Fruit fly (Drosophila melanogaster): ENCODE data around the gene Npc2g.

Gene Npc2g

DNA sequence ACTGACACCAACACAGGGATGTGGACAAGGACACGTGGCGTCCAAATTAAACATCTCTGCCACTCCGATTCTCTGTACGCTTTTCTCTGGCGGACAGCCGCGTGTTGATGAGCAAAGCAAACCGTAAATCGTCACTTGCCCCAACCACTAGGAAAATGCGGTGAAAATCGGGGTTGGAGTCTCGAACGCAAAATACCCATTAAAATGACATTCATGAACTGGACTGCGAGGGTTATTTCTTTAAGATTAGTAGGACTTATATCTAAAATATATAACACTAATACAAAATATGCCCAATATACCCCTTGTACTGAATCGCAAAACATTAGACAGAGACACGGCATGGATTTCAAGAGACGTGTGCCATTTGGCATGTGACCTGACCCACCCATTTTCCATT is 26.6 kb downstream of the Npc2g start:
- TF ChIP-seq Clk (GFP tag; optimal IDR thresholded peaks at IDR 0.05) = no peak
- TF ChIP-seq bab1 (GFP tag; optimal IDR thresholded peaks at IDR 0.05) = no peak
- TF ChIP-seq kay (GFP tag; ENCODE audit: borderline replicate concordance) = no peak
- TF ChIP-seq CG11617 (GFP tag; optimal IDR thresholded peaks at IDR 0.05) = no peak
- no peak for TF ChIP-seq tj (GFP tag; optimal IDR thresholded peaks at IDR 0.05)
- TF ChIP-seq ovo (GFP tag; optimal IDR thresholded peaks at IDR 0.05) = no peak
- no peak for TF ChIP-seq CG7101 (tag; optimal IDR thresholded peaks at IDR 0.05)

- TF ChIP-seq Mnt (GFP tag; optimal IDR thresholded peaks at IDR 0.05) (no peak), pad (GFP tag; optimal IDR thresholded peaks at IDR 0.05) (no peak), CG12768 (GFP tag; optimal IDR thresholded peaks at IDR 0.05) (no peak), CG11617 (GFP tag; optimal IDR thresholded peaks at IDR 0.05) (no peak)
Measured at dm6 chr3R:30714395-30714794, 30.7 kb downstream of the Npc2g start.

DNA sequence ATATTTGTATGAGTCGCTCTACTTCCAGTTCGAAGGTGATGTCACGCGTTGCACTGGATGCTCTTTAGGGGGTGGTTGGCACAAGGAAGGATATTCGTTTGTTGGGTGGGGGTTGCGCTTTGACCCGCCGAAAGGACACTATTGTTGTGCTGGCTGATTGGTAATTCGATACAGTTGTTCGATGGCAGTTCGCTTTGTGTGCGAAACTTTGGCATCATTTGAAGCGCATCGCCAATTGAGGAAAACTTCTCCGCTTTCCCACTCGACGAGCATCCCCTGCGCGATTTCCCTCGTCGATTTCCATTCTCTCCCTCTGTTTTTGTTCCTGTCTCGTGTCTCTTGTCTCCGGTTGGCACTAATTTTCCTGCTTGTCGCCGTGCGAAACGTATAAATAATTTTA is 34.6 kb downstream of the Npc2g start:
- TF ChIP-seq CG7101 (tag; optimal IDR thresholded peaks at IDR 0.05) (no peak), CG11617 (GFP tag; optimal IDR thresholded peaks at IDR 0.05) (no peak), Mnt (GFP tag; optimal IDR thresholded peaks at IDR 0.05) (no peak), CG12768 (GFP tag; optimal IDR thresholded peaks at IDR 0.05) (no peak), CG33017 (tag; optimal IDR thresholded peaks at IDR 0.05) (no peak), cnc (optimal IDR thresholded peaks at IDR 0.05) (no peak), ovo (GFP tag; optimal IDR thresholded peaks at IDR 0.05) (no peak), toe (GFP tag; optimal IDR thresholded peaks at IDR 0.05) (no peak), tj (GFP tag; optimal IDR thresholded peaks at IDR 0.05) (no peak), Crg-1 (GFP tag; optimal IDR thresholded peaks at IDR 0.05) (no peak), Hr96 (GFP tag; optimal IDR thresholded peaks at IDR 0.05) (no peak), pad (GFP tag; optimal IDR thresholded peaks at IDR 0.05) (no peak), cic (GFP tag; optimal IDR thresholded peaks at IDR 0.05) (no peak), CG1620 (GFP tag; optimal IDR thresholded peaks at IDR 0.05) (no peak), Clk (GFP tag; optimal IDR thresholded peaks at IDR 0.05) (no peak)

DNA sequence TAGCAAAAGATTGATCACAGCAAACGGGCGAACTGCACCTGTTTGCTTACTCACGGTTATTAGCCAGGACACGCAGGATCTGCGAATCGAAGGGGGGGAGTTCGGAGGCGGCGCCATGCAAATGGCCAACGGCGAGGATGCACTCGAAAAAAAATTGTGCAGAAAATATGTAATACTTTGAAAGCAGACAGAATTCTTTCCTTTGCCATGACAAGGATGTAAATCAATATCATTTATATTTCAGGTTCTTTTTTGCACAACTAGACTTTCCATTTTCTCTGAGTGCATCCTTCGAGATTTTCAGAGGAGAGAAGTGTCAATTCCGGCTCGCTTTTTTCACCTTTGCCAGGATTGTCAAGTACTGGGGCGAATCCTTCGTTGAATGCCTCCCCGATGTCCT is 35.8 kb downstream of the Npc2g start:
- TF ChIP-seq CG12768 (GFP tag; optimal IDR thresholded peaks at IDR 0.05) (no peak), Clk (GFP tag; optimal IDR thresholded peaks at IDR 0.05) (no peak), Hr96 (GFP tag; optimal IDR thresholded peaks at IDR 0.05) (no peak), CG1620 (GFP tag; optimal IDR thresholded peaks at IDR 0.05) (no peak), CG33017 (tag; optimal IDR thresholded peaks at IDR 0.05) (no peak), CG5204 (GFP tag; optimal IDR thresholded peaks at IDR 0.05) (no peak), pad (GFP tag; optimal IDR thresholded peaks at IDR 0.05) (no peak), CG7045 (GFP tag; optimal IDR thresholded peaks at IDR 0.05) (no peak), CG14711 (tag; optimal IDR thresholded peaks at IDR 0.05) (no peak), CG11617 (GFP tag; optimal IDR thresholded peaks at IDR 0.05) (no peak), cic (GFP tag; optimal IDR thresholded peaks at IDR 0.05) (no peak), Mnt (GFP tag; optimal IDR thresholded peaks at IDR 0.05) (no peak), ovo (GFP tag; optimal IDR thresholded peaks at IDR 0.05) (no peak), cnc (optimal IDR thresholded peaks at IDR 0.05) (no peak), Crg-1 (GFP tag; optimal IDR thresholded peaks at IDR 0.05) (no peak), toe (GFP tag; optimal IDR thresholded peaks at IDR 0.05) (no peak)

- no peak for TF ChIP-seq cic (GFP tag; optimal IDR thresholded peaks at IDR 0.05)
Measured at dm6 chr3R:30706021-30706420, 39.0 kb downstream of the Npc2g start, which contains the start of gene CG31010. CG31010 (minus strand) TSS chr3R:30706121.

DNA sequence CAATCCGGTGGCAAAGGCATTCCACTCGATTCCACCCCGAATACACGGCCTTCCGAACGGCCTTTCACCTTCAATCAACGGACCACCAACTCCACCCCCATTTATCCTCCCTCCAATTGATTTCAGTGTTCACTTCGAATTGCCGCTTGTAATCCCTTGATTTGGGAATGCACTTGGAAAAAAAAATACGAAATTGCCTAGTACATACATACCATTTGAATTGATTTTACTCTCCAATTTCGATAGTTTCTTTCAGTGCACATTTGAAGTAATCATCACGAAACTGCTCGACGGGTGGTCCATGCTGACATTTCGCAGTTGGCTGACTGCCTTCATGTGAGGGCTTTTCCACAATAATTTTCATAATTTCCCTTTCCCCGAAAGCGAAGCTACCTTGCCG is 45.9 kb downstream of the Npc2g start:
- TF ChIP-seq kay (GFP tag; ENCODE audit: borderline replicate concordance) (no peak), Hr96 (GFP tag; optimal IDR thresholded peaks at IDR 0.05) (no peak), ovo (GFP tag; optimal IDR thresholded peaks at IDR 0.05) (no peak), CG14711 (tag; optimal IDR thresholded peaks at IDR 0.05) (no peak), toe (GFP tag; optimal IDR thresholded peaks at IDR 0.05) (no peak), cic (GFP tag; optimal IDR thresholded peaks at IDR 0.05) (no peak), Crg-1 (GFP tag; optimal IDR thresholded peaks at IDR 0.05) (no peak), CG33017 (tag; optimal IDR thresholded peaks at IDR 0.05) (no peak), Clk (GFP tag; optimal IDR thresholded peaks at IDR 0.05) (no peak), CG11617 (GFP tag; optimal IDR thresholded peaks at IDR 0.05) (no peak), CG1620 (GFP tag; optimal IDR thresholded peaks at IDR 0.05) (no peak), pad (GFP tag; optimal IDR thresholded peaks at IDR 0.05) (no peak), CG7101 (tag; optimal IDR thresholded peaks at IDR 0.05) (no peak), bab1 (GFP tag; optimal IDR thresholded peaks at IDR 0.05) (no peak), Mnt (GFP tag; optimal IDR thresholded peaks at IDR 0.05) (no peak), CG7045 (GFP tag; optimal IDR thresholded peaks at IDR 0.05) (no peak), CG5204 (GFP tag; optimal IDR thresholded peaks at IDR 0.05) (no peak), cnc (optimal IDR thresholded peaks at IDR 0.05) (no peak), tj (GFP tag; optimal IDR thresholded peaks at IDR 0.05) (no peak), CG12768 (GFP tag; optimal IDR thresholded peaks at IDR 0.05) (no peak)

DNA sequence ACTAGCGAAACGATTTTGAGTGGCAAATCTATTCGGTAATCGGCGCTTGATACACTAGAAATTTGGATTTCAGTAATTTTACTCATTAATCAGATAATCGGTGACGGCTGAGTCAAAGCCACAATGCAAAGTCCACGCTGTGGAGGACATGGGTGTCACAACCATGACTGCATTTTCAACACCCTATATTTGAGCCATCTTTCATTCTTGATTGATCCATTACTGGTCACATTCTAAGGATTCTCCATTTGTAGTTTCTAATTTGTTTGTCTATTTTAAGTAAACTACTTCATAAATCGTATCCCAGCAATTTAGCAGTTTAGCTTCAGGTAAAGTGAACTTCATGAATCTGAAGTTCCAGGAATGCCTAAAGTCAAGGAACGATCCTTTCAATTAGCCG is 48.0 kb downstream of the Npc2g start, which contains the start of gene Pka-C2:
Gene Pka-C2 (minus strand): TSS at position 101 of the 400 bp plus-strand sequence.
- TF ChIP-seq CG33017 (tag; optimal IDR thresholded peaks at IDR 0.05) (no peak), bab1 (GFP tag; optimal IDR thresholded peaks at IDR 0.05) (no peak)

DNA sequence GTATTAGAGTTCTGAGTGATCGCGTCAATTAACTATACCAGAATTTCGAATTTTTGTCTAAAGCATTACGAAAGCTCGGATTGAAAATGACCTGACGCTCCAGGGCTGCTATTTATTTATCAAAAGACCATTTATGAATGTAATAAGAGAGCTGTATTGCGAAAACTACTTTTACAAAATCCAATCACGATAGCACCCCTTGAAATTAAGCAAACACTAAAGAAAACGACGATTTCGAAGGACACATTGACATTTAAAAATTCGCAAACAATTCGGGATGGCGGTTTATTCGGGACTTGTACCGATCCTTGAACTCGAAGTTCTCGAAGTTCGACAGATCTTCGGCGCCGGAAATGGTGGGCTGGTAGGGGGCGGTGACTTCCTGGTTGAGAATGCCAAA is 49.7 kb downstream of the Npc2g start, which contains the start of gene CG12069:
Gene CG12069 (minus strand): TSS at position 101 of the 400 bp plus-strand sequence.
- no peak for TF ChIP-seq Hr96 (GFP tag; optimal IDR thresholded peaks at IDR 0.05)
- TF ChIP-seq tj (GFP tag; optimal IDR thresholded peaks at IDR 0.05) = no peak
- no peak for TF ChIP-seq CG33017 (tag; optimal IDR thresholded peaks at IDR 0.05)
- no peak for TF ChIP-seq Mnt (GFP tag; optimal IDR thresholded peaks at IDR 0.05)
- TF ChIP-seq cic (GFP tag; optimal IDR thresholded peaks at IDR 0.05) = no peak
- no peak for TF ChIP-seq Clk (GFP tag; optimal IDR thresholded peaks at IDR 0.05)
- TF ChIP-seq CG14711 (tag; optimal IDR thresholded peaks at IDR 0.05) = no peak
